Worm (Caenorhabditis elegans) whole organism, L1 larva: ENCODE measurements around the gene C11H1.9.

ENCODE experiments used
- F16B12.6 ChIP-seq: fragments of 150-350 bp; optimal IDR thresholded peaks from 2 replicates; lab custom pipeline; 2014; ENCODE audit warnings: missing biosample characterization, missing genetic modification characterization
- aha-1 ChIP-seq: fragments of 150-350 bp; optimal IDR thresholded peaks from 2 replicates; lab custom pipeline; 2014; ENCODE audit warnings: missing biosample characterization, missing genetic modification characterization
- alr-1 ChIP-seq: fragments of 200-800 bp; sonication (Bioruptor generic); optimal IDR thresholded peaks from 2 replicates; lab custom pipeline; 2018; ENCODE audit warnings: borderline replicate concordance, mild to moderate bottlenecking, missing genetic modification characterization, missing compliant biosample characterization
- aly-2 ChIP-seq: fragments of 150-350 bp; optimal IDR thresholded peaks from 2 replicates; lab custom pipeline; 2014; ENCODE audit warnings: missing biosample characterization, missing genetic modification characterization
- ceh-63 ChIP-seq: fragments of 200-800 bp; sonication (Bioruptor generic); optimal IDR thresholded peaks from 2 replicates; lab custom pipeline; 2018; ENCODE audit warnings: mild to moderate bottlenecking, missing genetic modification characterization, missing compliant biosample characterization
- ceh-8 ChIP-seq: fragments of 200-800 bp; sonication (Bioruptor generic); optimal IDR thresholded peaks from 2 replicates; lab custom pipeline; 2018; ENCODE audit warnings: mild to moderate bottlenecking, missing genetic modification characterization, moderate library complexity, missing compliant biosample characterization
- ceh-82 ChIP-seq, 3 experiments: fragments of 150-350 bp in 1 of 3; sonication (generic microtip) in 2 of 3; optimal IDR thresholded peaks; 2 replicates each; lab custom pipeline; 2014 to 2017; ENCODE audit warnings: missing biosample characterization in 3 of 3, missing genetic modification characterization in 3 of 3
- ces-1 ChIP-seq: fragments of 150-350 bp; optimal IDR thresholded peaks from 2 replicates; lab custom pipeline; 2014; ENCODE audit warnings: missing biosample characterization, missing genetic modification reagents, missing genetic modification characterization
- dpl-1 ChIP-seq, 3 experiments: fragments of 150-350 bp in 2 of 3; sonication (generic microtip) in 1 of 3; optimal IDR thresholded peaks; 2 replicates each; lab custom pipeline; 2014 to 2017; ENCODE audit warnings: missing biosample characterization in 3 of 3, missing genetic modification characterization in 3 of 3, missing genetic modification reagents in 3 of 3
- dsc-1 ChIP-seq: sonication (generic microtip); optimal IDR thresholded peaks from 2 replicates; lab custom pipeline; 2016; ENCODE audit warnings: mild to moderate bottlenecking, missing genetic modification characterization, missing compliant biosample characterization
- efl-3 ChIP-seq: fragments of 200-800 bp; sonication (Bioruptor generic); optimal IDR thresholded peaks from 2 replicates; lab custom pipeline; 2018; ENCODE audit warnings: mild to moderate bottlenecking, missing genetic modification characterization, missing compliant biosample characterization
- egl-13 ChIP-seq: sonication (generic microtip); optimal IDR thresholded peaks from 2 replicates; lab custom pipeline; 2016; ENCODE audit warnings: missing genotype, missing genetic modification reagents, missing genetic modification characterization, missing compliant biosample characterization
- egl-27 ChIP-seq, 2 experiments: fragments of 150-350 bp in 1 of 2; sonication (generic microtip); optimal IDR thresholded peaks; 3 replicates each; lab custom pipeline; 2017 to 2018; ENCODE audit warnings: missing biosample characterization in 2 of 2, missing genetic modification characterization in 2 of 2, missing genetic modification reagents in 2 of 2
- elt-2 ChIP-seq: sonication (generic microtip); optimal IDR thresholded peaks from 2 replicates; lab custom pipeline; 2016; ENCODE audit warnings: missing genetic modification characterization, mild to moderate bottlenecking, inconsistent platforms, missing compliant biosample characterization, missing genetic modification reagents
- elt-3 ChIP-seq, 6 experiments: fragments of 150-350 bp in 1 of 6; sonication (generic microtip); optimal IDR thresholded peaks; 2 replicates each; lab custom pipeline; 2017 to 2018; ENCODE audit warnings: missing biosample characterization in 6 of 6, missing genetic modification characterization in 6 of 6, inconsistent platforms in 1 of 6
- ets-5 ChIP-seq: fragments of 200-800 bp; sonication (Bioruptor generic); IDR thresholded peaks from 2 replicates; pipeline ENCODE4 v1.3.6; 2022; ENCODE audit warnings: missing genetic modification characterization, missing compliant biosample characterization
- fkh-10 ChIP-seq: sonication (generic microtip); optimal IDR thresholded peaks from 2 replicates; lab custom pipeline; 2017; ENCODE audit warnings: missing biosample characterization, missing genetic modification reagents, missing genetic modification characterization
- fkh-4 ChIP-seq: sonication (generic microtip); optimal IDR thresholded peaks from 2 replicates; lab custom pipeline; 2016; ENCODE audit warnings: missing compliant biosample characterization, missing genetic modification characterization, borderline replicate concordance
- fkh-8 ChIP-seq: sonication (generic microtip); optimal IDR thresholded peaks from 2 replicates; lab custom pipeline; 2016; ENCODE audit warnings: mild to moderate bottlenecking, missing genetic modification characterization, missing compliant biosample characterization
- fos-1 ChIP-seq: fragments of 150-350 bp; optimal IDR thresholded peaks from 2 replicates; lab custom pipeline; 2014; ENCODE audit warnings: missing biosample characterization, missing genetic modification characterization
- grh-1 ChIP-seq: fragments of 200-800 bp; sonication (Bioruptor generic); IDR thresholded peaks from 2 replicates; pipeline ENCODE4 v1.3.6; 2022; ENCODE audit warnings: missing genetic modification reagents, missing genetic modification characterization, missing compliant biosample characterization
- hlh-4 ChIP-seq: sonication (generic microtip); optimal IDR thresholded peaks from 2 replicates; lab custom pipeline; 2016; ENCODE audit warnings: mild to moderate bottlenecking, missing genetic modification characterization, missing compliant biosample characterization
- hpl-2 ChIP-seq: fragments of 150-350 bp; optimal IDR thresholded peaks from 2 replicates; lab custom pipeline; 2014; ENCODE audit warnings: missing biosample characterization, missing genetic modification reagents, missing genetic modification characterization
- irx-1 ChIP-seq: sonication (generic microtip); optimal IDR thresholded peaks from 2 replicates; lab custom pipeline; 2016; ENCODE audit warnings: missing genetic modification characterization, missing compliant biosample characterization
- isw-1 ChIP-seq: fragments of 200-800 bp; sonication (Bioruptor generic); IDR thresholded peaks from 2 replicates; pipeline ENCODE4 v1.3.6; 2022; ENCODE audit warnings: missing genetic modification characterization, missing compliant biosample characterization
- lin-15B ChIP-seq: fragments of 150-350 bp; sonication (generic microtip); optimal IDR thresholded peaks from 3 replicates; lab custom pipeline; 2014; ENCODE audit warnings: missing biosample characterization, missing genetic modification characterization
- lin-35 ChIP-seq, 2 experiments: fragments of 150-350 bp; optimal IDR thresholded peaks; 2 replicates each; lab custom pipeline; 2014; ENCODE audit warnings: missing biosample characterization in 2 of 2, missing genetic modification characterization in 2 of 2, missing genetic modification reagents in 2 of 2
- lin-39 ChIP-seq: fragments of 150-350 bp; optimal IDR thresholded peaks from 2 replicates; lab custom pipeline; 2014; ENCODE audit warnings: missing biosample characterization, missing genetic modification reagents, missing genetic modification characterization
- mab-9 ChIP-seq: fragments of 200-800 bp; sonication (Bioruptor generic); IDR thresholded peaks from 2 replicates; pipeline ENCODE4 v1.3.6; 2022; ENCODE audit warnings: missing genetic modification reagents, missing genetic modification characterization, missing compliant biosample characterization
- mdl-1 ChIP-seq, 2 experiments: fragments of 150-350 bp; optimal IDR thresholded peaks; 2 replicates each; lab custom pipeline; 2014 to 2017; ENCODE audit warnings: missing biosample characterization in 2 of 2, missing genetic modification characterization in 2 of 2, inconsistent platforms in 1 of 2
- mef-2 ChIP-seq: fragments of 150-350 bp; optimal IDR thresholded peaks from 2 replicates; lab custom pipeline; 2014; ENCODE audit warnings: missing biosample characterization, missing genetic modification characterization
- mep-1 ChIP-seq: fragments of 150-350 bp; optimal IDR thresholded peaks from 2 replicates; lab custom pipeline; 2014; ENCODE audit warnings: missing biosample characterization, missing genetic modification characterization
- nhr-12 ChIP-seq: sonication (generic microtip); optimal IDR thresholded peaks from 2 replicates; lab custom pipeline; 2017; ENCODE audit warnings: missing biosample characterization, missing genetic modification characterization
- nhr-19 ChIP-seq: fragments of 200-800 bp; sonication (Bioruptor generic); conservative IDR thresholded peaks from 2 replicates; pipeline ENCODE4 v1.3.6; 2022; ENCODE audit warnings: missing genetic modification characterization, missing compliant biosample characterization
- nhr-20 ChIP-seq: sonication (generic microtip); optimal IDR thresholded peaks from 2 replicates; lab custom pipeline; 2016; ENCODE audit warnings: mild to moderate bottlenecking, missing genetic modification characterization, missing compliant biosample characterization
- nhr-237 ChIP-seq: fragments of 150-350 bp; optimal IDR thresholded peaks from 2 replicates; lab custom pipeline; 2014; ENCODE audit warnings: missing biosample characterization, missing genetic modification characterization
- nhr-76 ChIP-seq: sonication (generic microtip); optimal IDR thresholded peaks from 2 replicates; lab custom pipeline; 2017; ENCODE audit warnings: missing biosample characterization, missing genetic modification characterization
- pax-3 ChIP-seq: fragments of 200-800 bp; sonication (Bioruptor generic); optimal IDR thresholded peaks from 2 replicates; lab custom pipeline; 2018; ENCODE audit warnings: mild to moderate bottlenecking, missing genetic modification characterization, moderate library complexity, missing compliant biosample characterization
- pqm-1 ChIP-seq: sonication (generic microtip); optimal IDR thresholded peaks from 3 replicates; lab custom pipeline; 2017; ENCODE audit warnings: missing biosample characterization, missing genetic modification characterization
- rnt-1 ChIP-seq: sonication (generic microtip); optimal IDR thresholded peaks from 2 replicates; lab custom pipeline; 2016; ENCODE audit warnings: mild to moderate bottlenecking, missing genetic modification characterization, moderate library complexity, missing compliant biosample characterization
- skn-1 ChIP-seq: fragments of 150-350 bp; optimal IDR thresholded peaks from 2 replicates; lab custom pipeline; 2014; ENCODE audit warnings: missing biosample characterization, missing genetic modification characterization
- snu-23 ChIP-seq: sonication (generic microtip); optimal IDR thresholded peaks from 2 replicates; lab custom pipeline; 2016; ENCODE audit warnings: missing genetic modification characterization, missing compliant biosample characterization
- sox-4 ChIP-seq: sonication (generic microtip); optimal IDR thresholded peaks from 2 replicates; lab custom pipeline; 2016; ENCODE audit warnings: missing genetic modification characterization, missing compliant biosample characterization
- swsn-7 ChIP-seq: sonication (generic microtip); optimal IDR thresholded peaks from 2 replicates; lab custom pipeline; 2016; ENCODE audit warnings: missing genetic modification characterization, missing compliant biosample characterization
- tbx-2 ChIP-seq: sonication (generic microtip); optimal IDR thresholded peaks from 2 replicates; lab custom pipeline; 2016; ENCODE audit warnings: missing genetic modification characterization, missing compliant biosample characterization
- tlp-1 ChIP-seq: fragments of 150-350 bp; optimal IDR thresholded peaks from 2 replicates; lab custom pipeline; 2014; ENCODE audit warnings: missing biosample characterization, missing genetic modification characterization
- unc-62 ChIP-seq: fragments of 150-350 bp; optimal IDR thresholded peaks from 2 replicates; lab custom pipeline; 2014; ENCODE audit warnings: missing biosample characterization, missing genetic modification reagents, missing genetic modification characterization
- unc-98 ChIP-seq: fragments of 200-800 bp; sonication (Bioruptor generic); IDR thresholded peaks from 2 replicates; pipeline ENCODE4 v1.3.6; 2022; ENCODE audit warnings: missing genetic modification characterization, missing compliant biosample characterization
- xbp-1 ChIP-seq: sonication (generic microtip); optimal IDR thresholded peaks from 2 replicates; lab custom pipeline; 2016; ENCODE audit warnings: missing genetic modification characterization, missing compliant biosample characterization
- zag-1 ChIP-seq: fragments of 150-350 bp; optimal IDR thresholded peaks from 2 replicates; lab custom pipeline; 2014; ENCODE audit warnings: missing biosample characterization, missing genetic modification characterization
- zip-4 ChIP-seq: fragments of 200-800 bp; sonication (Bioruptor generic); optimal IDR thresholded peaks from 2 replicates; lab custom pipeline; 2018; ENCODE audit warnings: mild to moderate bottlenecking, missing genetic modification characterization, moderate library complexity, missing compliant biosample characterization
- ztf-11 ChIP-seq, 2 experiments: sonication (generic microtip); optimal IDR thresholded peaks; 2 replicates each; lab custom pipeline; 2016 to 2017; ENCODE audit warnings: missing genetic modification characterization in 2 of 2, missing biosample characterization in 1 of 2, missing compliant biosample characterization in 1 of 2
- ztf-4 ChIP-seq: fragments of 150-350 bp; optimal IDR thresholded peaks from 2 replicates; lab custom pipeline; 2014; ENCODE audit warnings: missing biosample characterization, missing genetic modification characterization

The C11H1.9 gene

ce11 chrX:14312416-14312815 is 7.8 kb downstream of the C11H1.9 start (continued):
- TF ChIP-seq lin-39 (tag; lab: Kevin White, UChicago) (no peak), alr-1 (tag; lab: Kevin White, UChicago) (no peak), mab-9 (GFP tag; lab: Robert Waterston, UW) (peak; percentile 61), pax-3 (tag; lab: Kevin White, UChicago) (no peak), mep-1 (tag; lab: Kevin White, UChicago) (peak; percentile 81), ets-5 (GFP tag; lab: Robert Waterston, UW) (no peak), fkh-8 (tag; lab: Kevin White, UChicago) (peak; percentile 76), dpl-1 (GFP tag; optimal IDR thresholded peaks at IDR 0.05; lab: Kevin White, UChicago) (peak in 2 of 3 experiments; percentile 24 to 51), ces-1 (GFP tag; lab: Kevin White, UChicago) (no peak), elt-2 (tag; lab: Kevin White, UChicago) (peak; percentile 45), fos-1 (tag; lab: Kevin White, UChicago) (peak; percentile 30), zag-1 (tag; lab: Kevin White, UChicago) (no peak), ceh-82 (tag; optimal IDR thresholded peaks at IDR 0.05; lab: Kevin White, UChicago) (peak; percentile 33 to 70 (median 70)), nhr-20 (tag; lab: Kevin White, UChicago) (peak; percentile 82), fkh-4 (no peak), swsn-7 (tag; lab: Kevin White, UChicago) (peak; percentile 75), mef-2 (tag; lab: Kevin White, UChicago) (peak; percentile 4), unc-98 (GFP tag; lab: Robert Waterston, UW) (no peak), egl-13 (tag; lab: Kevin White, UChicago) (peak; percentile 48), rnt-1 (tag; lab: Kevin White, UChicago) (peak; percentile 69), grh-1 (GFP tag; lab: Robert Waterston, UW) (peak; percentile 80), dsc-1 (tag; lab: Kevin White, UChicago) (peak; percentile 50), egl-27 (tag; optimal IDR thresholded peaks at IDR 0.05; lab: Kevin White, UChicago) (no peak), F16B12.6 (tag; lab: Kevin White, UChicago) (peak; percentile 85), zip-4 (no peak), xbp-1 (tag; lab: Kevin White, UChicago) (peak; percentile 56), nhr-12 (tag; lab: Kevin White, UChicago) (no peak), ceh-63 (GFP tag; lab: Kevin White, UChicago) (no peak), efl-3 (no peak), nhr-237 (tag; lab: Kevin White, UChicago) (peak; percentile 8), nhr-19 (GFP tag; lab: Robert Waterston, UW) (peak; percentile 71), irx-1 (peak; percentile 51), aha-1 (tag; lab: Kevin White, UChicago) (no peak), hlh-4 (no peak), isw-1 (GFP tag; lab: Robert Waterston, UW) (peak; percentile 43), snu-23 (GFP tag; lab: Kevin White, UChicago) (peak; percentile 89), tlp-1 (tag; lab: Kevin White, UChicago) (no peak), hpl-2 (peak; percentile 29), skn-1 (tag; lab: Kevin White, UChicago) (peak; percentile 23), fkh-10 (GFP tag; lab: Kevin White, UChicago) (peak; percentile 70), nhr-76 (tag; lab: Kevin White, UChicago) (no peak), tbx-2 (peak; percentile 80), ceh-8 (GFP tag; lab: Kevin White, UChicago) (peak; percentile 44), lin-35 (GFP tag; optimal IDR thresholded peaks at IDR 0.05; lab: Kevin White, UChicago) (peak; percentile 64 to 69), elt-3 (tag; optimal IDR thresholded peaks at IDR 0.05; lab: Kevin White, UChicago) (peak in 3 of 6 experiments; percentile 16 to 44 (median 22)), sox-4 (tag; lab: Kevin White, UChicago) (no peak), aly-2 (tag; lab: Kevin White, UChicago) (no peak), pqm-1 (tag; lab: Kevin White, UChicago) (no peak), unc-62 (GFP tag; lab: Kevin White, UChicago) (no peak), ztf-4 (tag; lab: Kevin White, UChicago) (peak; percentile 78), lin-15B (tag; lab: Kevin White, UChicago) (peak; percentile 16), ztf-11 (tag; optimal IDR thresholded peaks at IDR 0.05; lab: Kevin White, UChicago) (peak in 1 of 2 experiments; percentile 13), mdl-1 (tag; optimal IDR thresholded peaks at IDR 0.05; lab: Kevin White, UChicago) (peak in 1 of 2 experiments; percentile 50)
